Worm (Caenorhabditis elegans) whole organism, L2 larva: ENCODE results near the gene C41G6.12.

Experiments used
- F13H6.1 ChIP-seq: sonication (generic microtip); optimal IDR thresholded peaks from 2 replicates; lab custom pipeline; 2016; ENCODE audit warnings: missing genetic modification characterization, missing compliant biosample characterization
- aly-2 ChIP-seq: fragments of 150-350 bp; optimal IDR thresholded peaks from 2 replicates; lab custom pipeline; 2014; ENCODE audit warnings: missing biosample characterization, missing genetic modification characterization
- nhr-237 ChIP-seq: fragments of 150-350 bp; optimal IDR thresholded peaks from 2 replicates; lab custom pipeline; 2014; ENCODE audit warnings: missing biosample characterization, missing genetic modification characterization
- ztf-11 ChIP-seq: sonication (generic microtip); optimal IDR thresholded peaks from 2 replicates; lab custom pipeline; 2017; ENCODE audit warnings: missing biosample characterization, missing genetic modification characterization

ce11 chrV:15230243-15230642 is 22.7 kb upstream of the C41G6.12 start, which contains the start of gene srw-15:
- TF ChIP-seq F13H6.1 (tag; lab: Kevin White, UChicago) (no peak), nhr-237 (tag; lab: Kevin White, UChicago) (no peak), aly-2 (no peak), ztf-11 (tag; lab: Kevin White, UChicago) (no peak)
